Fruit fly (Drosophila melanogaster) whole organism: Measurements from ENCODE around the gene CG6299.

Source experiments
- CG8478 ChIP-seq: fragments of >200 bp; optimal IDR thresholded peaks from 2 replicates; lab custom pipeline; 2018; ENCODE audit warnings: inconsistent platforms
- Dll ChIP-seq: fragments of >200 bp; optimal IDR thresholded peaks from 2 replicates; lab custom pipeline; 2017
- EcR ChIP-seq, 2 experiments: fragments of >200 bp; optimal IDR thresholded peaks; 2 replicates each; lab custom pipeline; 2017; ENCODE audit warnings: missing biosample characterization in 2 of 2, missing genetic modification characterization in 2 of 2, missing genetic modification reagents in 2 of 2
- pan ChIP-seq: fragments of >200 bp; optimal IDR thresholded peaks from 2 replicates; lab custom pipeline; 2017
- psq ChIP-seq: fragments of >200 bp; optimal IDR thresholded peaks from 2 replicates; lab custom pipeline; 2017
- usp ChIP-seq: fragments of >200 bp; optimal IDR thresholded peaks from 2 replicates; lab custom pipeline; 2017; ENCODE audit warnings: missing biosample characterization, missing genetic modification characterization, mixed read lengths

Gene CG6299

DNA sequence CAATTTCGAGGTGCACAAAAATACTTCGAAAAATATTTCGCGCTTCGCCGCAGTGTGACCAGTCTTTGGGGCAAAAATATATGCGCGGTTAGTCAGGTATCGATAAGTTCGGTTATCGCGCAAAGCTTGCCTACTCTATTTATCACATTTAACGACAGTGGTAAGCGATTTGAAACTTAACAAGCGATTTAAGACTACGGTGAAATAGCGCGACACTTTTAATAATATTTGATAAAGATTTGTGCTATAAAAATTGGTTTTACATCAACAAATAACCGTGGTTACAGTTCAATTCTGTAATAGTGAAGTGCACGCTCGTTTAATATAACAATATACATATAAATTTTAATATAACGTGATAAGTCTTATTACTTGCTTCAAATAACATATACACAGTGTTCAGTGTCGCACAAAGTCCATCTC, 12.9 kb downstream of the CG6299 start, which contains the start of gene mh:
mh (minus strand) TSS at position 34 of the 423 bp plus-strand sequence.
- no peak for TF ChIP-seq Dll (lab: Kevin White, UChicago)
- TF ChIP-seq psq (lab: Kevin White, UChicago), result no peak
- TF ChIP-seq usp (GFP tag; lab: Kevin White, UChicago), result no peak
- TF ChIP-seq CG8478 (lab: Kevin White, UChicago), result no peak
- no peak for TF ChIP-seq EcR (GFP tag; optimal IDR thresholded peaks at IDR 0.05; lab: Kevin White, UChicago)
- no peak for TF ChIP-seq pan

DNA sequence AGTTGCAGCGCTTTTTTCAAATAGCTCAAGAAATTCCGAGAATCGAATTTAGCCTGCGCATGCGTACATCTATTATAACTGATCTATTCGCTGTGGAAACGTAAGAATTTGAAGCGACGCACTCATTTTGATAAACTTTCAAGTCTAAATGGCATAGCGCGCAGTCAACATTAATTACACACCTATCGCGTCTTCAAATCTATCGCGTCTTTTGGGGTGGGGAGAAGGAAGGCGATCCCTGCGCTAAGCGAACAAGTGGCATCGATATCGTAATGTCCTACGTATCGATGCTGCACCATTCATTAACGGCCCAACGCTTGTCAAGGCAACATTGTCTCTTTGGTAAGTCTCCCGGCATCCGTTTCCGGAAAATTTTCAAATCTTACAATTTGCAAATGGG, 13.3 kb downstream of the CG6299 start, which contains the start of gene CG6324:
CG6324 (plus strand) TSS at position 301 of the 400 bp plus-strand sequence.
- no peak for TF ChIP-seq Dll (lab: Kevin White, UChicago)

DNA sequence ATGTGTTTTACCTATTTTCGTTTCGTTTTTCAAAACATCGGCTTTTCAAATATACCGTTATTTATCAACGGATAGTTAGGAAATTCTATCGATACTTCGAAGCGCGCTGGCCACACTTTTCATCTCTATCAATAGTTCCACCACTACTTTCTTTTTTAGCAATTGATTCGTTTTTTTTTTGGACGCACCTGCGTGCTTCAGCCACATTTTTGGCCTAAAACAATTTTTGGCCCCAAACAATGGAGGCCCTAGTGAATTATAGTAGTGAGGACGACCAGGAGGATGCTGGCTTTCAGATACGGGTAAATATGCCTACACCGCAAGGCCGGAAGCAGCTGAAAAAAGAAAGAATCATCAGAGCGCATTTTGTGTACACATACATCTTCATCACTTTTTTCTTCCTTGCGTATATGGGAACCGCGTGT, 19.7 kb downstream of the CG6299 start, which contains the start of gene CG6340:
CG6340 (plus strand) TSS at position 139 of the 425 bp plus-strand sequence.
- TF ChIP-seq usp (GFP tag; lab: Kevin White, UChicago) (no peak), EcR (GFP tag; optimal IDR thresholded peaks at IDR 0.05; lab: Kevin White, UChicago) (no peak), psq (lab: Kevin White, UChicago) (no peak), pan (no peak), CG8478 (lab: Kevin White, UChicago) (no peak), Dll (lab: Kevin White, UChicago) (no peak)

DNA sequence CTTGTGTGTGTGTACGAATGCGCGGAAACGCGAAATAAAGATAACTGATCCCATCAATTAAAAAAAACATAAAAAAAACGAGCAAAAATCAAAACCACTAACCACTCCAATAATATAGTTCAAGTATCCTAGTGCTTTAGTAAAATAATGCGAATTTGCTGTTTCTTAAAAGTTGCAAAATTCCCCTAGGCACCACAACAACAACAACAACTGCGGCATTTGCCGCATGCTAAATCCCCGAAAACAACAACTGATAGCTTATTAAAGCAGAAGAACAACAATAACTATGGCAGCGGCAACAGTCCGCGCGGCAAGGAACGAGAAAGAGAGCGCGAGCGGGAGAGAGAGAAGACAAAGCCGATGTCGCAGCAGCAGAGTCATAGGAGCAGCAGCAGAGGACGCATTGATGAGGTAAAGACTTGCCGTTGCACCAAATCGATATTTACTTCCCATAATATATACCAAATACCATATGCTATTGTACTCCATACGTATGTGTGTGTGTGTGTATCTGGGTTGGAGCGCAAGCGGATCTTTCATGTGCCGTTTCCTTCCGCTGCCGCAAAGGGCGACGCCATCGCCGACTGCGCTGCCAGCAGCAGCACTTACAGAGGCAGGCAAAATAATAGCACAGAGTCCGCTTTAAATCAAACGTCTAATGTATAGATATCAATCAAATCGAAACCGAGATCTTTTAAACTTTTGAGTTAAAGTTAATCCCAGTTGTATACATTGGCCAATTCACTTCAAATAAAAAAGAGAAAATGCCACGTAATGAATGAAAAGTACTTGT, 20.7 kb downstream of the CG6299 start:
- TF ChIP-seq pan (no peak), Dll (lab: Kevin White, UChicago) (peak; percentile 18), CG8478 (lab: Kevin White, UChicago) (no peak), usp (GFP tag; lab: Kevin White, UChicago) (no peak), psq (lab: Kevin White, UChicago) (no peak), EcR (GFP tag; optimal IDR thresholded peaks at IDR 0.05; lab: Kevin White, UChicago) (no peak)

DNA sequence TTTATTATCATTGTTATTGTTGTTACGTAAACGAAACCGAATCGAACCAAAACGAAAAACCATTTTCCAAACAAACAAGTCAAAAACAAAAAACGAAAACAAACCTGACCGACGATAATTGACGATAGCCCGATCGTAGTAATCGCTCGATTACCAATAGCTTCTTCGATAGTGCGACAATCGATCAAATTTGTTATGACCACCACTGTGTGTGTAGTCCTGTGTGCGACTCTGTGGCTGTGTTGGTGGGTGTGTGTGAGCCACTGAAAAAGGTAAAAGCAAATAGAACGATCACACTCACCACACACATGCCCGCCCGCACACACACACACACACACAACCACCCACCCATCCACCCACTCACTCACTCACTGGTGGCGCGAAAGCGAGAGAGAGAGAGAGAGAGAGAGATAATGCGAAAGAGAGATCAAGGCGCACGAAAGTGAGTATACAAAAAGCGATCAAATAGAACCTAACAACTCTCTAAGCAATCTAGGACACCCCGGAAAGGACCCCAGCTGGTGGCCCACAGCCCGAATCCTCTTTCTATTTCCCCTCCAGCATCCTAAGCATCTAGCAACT, 22.0 kb downstream of the CG6299 start:
- TF ChIP-seq pan (no peak), EcR (GFP tag; optimal IDR thresholded peaks at IDR 0.05; lab: Kevin White, UChicago) (no peak), CG8478 (lab: Kevin White, UChicago) (no peak), usp (GFP tag; lab: Kevin White, UChicago) (no peak), psq (lab: Kevin White, UChicago) (no peak), Dll (lab: Kevin White, UChicago) (no peak)

DNA sequence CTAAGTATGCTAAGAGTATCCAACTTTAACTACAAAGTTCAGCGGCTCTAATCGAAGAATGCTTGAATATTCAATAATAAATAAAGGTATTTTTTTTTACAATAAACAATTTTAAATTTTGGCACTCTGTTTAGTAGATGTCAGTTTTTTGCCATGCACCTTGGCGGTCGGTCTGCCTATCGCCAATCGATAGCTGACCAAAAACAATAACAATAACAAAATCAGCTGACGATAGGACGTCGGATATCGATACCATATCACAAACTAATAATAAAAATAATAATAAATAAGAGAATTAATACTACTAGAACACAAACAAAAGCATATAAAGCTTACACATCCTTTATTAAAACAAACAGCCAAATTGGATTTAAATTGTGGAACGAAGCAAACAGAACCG, 24.2 kb downstream of the CG6299 start, which contains the start of gene Gmap:
Gmap (plus strand) TSS at position 241 of the 400 bp plus-strand sequence.
- TF ChIP-seq EcR (GFP tag; optimal IDR thresholded peaks at IDR 0.05; lab: Kevin White, UChicago), result no peak
- TF ChIP-seq psq (lab: Kevin White, UChicago), result no peak
- no peak for TF ChIP-seq Dll (lab: Kevin White, UChicago)
- no peak for TF ChIP-seq usp (GFP tag; lab: Kevin White, UChicago)
- no peak for TF ChIP-seq CG8478 (lab: Kevin White, UChicago)
- TF ChIP-seq pan, result no peak

DNA sequence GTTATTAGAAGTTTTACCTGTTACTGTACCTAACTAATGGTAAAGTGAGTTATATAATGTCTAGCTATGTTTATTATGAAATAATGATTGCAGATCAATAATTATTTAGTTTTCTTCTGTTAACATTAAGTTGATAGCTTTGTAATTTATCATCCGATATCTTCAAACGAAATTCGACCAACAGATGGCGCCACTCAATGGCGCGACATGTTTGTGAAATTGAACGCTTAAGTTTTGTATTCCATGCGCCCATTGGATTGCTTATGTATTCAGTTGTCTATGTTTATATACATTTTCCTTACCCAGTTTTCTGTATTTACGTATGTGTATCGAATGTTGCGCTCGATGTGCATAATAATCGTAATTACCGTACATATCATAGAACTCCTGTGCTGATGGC, 28.0 kb downstream of the CG6299 start:
- TF ChIP-seq usp (GFP tag; lab: Kevin White, UChicago) (no peak), pan (no peak), Dll (lab: Kevin White, UChicago) (no peak), EcR (GFP tag; optimal IDR thresholded peaks at IDR 0.05; lab: Kevin White, UChicago) (no peak), psq (lab: Kevin White, UChicago) (no peak), CG8478 (lab: Kevin White, UChicago) (no peak)

DNA sequence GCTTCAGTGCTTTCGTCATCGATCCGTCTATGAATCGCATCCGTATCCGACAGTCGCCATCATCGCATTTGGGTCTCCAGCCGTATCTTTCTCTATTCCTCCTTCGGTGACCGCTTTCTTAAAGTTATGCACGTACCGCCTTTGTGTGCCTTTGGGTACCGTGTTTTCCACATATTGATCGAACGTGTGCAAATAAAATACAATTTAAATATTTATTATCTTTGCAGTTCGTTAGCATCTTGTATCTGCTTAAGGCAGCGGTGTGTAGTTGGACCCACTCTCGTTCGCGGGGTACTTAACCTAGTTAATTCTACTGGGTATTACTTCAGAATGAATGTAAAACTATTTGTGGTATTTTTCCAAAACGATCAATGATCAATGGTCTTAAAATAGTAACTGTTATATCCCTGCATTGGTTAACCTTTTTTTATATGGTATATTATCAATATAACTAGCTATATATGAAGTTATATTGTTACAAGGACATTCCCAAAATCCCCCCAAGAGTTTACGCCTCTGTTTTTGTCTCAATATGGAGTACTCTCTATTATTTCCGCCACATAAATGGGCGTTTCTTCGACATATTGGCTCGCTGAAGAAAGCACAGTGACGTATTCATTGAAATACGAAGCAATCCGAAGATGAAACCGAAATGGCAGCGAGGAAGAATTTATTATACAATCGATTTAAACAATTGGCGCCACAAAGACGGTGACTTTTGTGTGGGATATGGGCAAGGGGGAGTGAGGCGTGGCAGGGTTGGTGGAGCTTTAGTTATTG, 33.3 kb downstream of the CG6299 start:
- TF ChIP-seq EcR (GFP tag; optimal IDR thresholded peaks at IDR 0.05; lab: Kevin White, UChicago) (no peak), Dll (lab: Kevin White, UChicago) (no peak), CG8478 (lab: Kevin White, UChicago) (no peak)

DNA sequence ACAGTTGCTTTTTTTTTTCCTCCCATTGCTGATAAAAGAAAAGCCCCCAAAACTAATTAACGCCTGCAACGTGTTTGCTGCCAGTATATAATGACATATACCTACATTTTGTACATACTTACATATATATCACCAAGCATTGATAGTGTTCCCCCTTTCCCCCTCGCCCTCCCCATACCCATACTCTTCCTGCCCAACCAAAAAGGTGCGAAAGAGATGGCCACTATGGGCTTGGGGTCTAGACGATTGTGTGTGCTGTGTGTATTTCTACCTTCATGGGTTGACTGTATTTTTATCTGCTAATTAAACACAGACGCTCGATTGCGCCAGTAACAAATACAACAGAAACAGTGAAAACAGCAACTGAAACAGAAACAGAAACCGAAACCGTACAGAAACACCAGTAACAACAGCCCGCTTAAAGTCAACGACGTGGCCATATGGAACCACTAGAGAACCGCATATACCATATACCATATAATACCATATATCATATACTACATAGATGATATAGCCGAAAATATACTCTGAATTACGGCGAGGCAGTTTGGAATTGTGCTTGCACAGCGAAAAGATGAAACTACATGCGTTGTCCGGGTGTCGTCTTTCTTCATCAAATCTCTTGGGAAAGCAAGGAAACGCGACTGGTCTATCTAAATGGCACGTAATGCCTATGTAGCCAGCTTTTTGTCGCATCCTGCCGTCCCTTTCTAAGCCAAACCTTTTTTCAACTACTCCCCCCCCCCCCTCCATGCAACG, 34.3 kb downstream of the CG6299 start:
- TF ChIP-seq Dll (lab: Kevin White, UChicago) (no peak), psq (lab: Kevin White, UChicago) (no peak), pan (no peak), usp (GFP tag; lab: Kevin White, UChicago) (no peak)

DNA sequence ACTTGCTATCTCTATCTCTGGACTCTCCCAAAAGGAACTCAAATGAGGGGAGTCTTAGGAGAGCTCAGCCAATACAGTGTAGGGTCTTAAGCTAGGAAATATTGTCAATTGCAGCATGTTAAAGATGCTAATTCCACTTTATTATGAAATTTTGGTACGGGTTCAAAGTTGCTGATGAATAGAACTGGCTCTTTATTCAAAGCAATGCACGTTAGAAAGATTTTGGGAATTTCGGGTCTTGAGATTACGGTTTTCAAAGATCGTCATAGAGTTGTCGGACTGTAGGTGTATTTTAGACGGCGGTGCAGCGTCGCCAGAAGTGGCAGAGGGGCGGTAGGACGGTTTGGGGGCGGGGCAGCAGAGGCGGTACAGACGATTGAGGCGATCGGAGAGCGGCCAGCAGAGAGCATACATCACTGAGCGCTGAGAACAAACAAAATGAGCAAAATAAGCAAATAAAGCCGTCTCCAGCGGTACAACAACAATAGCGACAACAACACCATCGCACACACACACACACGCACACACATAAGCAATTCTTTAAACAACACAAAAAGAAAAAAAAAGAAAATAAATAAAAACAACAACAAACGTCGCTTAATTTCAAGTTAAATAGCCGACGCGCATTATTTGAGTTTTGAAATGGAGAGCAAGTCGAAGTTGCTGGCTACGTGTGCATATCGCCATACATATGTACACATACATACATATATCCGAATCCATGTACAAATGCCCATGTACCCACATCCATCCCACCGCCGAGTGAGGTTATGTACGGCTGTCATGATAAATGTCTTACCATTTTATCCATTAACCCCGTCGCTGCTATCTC, 35.1 kb downstream of the CG6299 start:
- no peak for TF ChIP-seq EcR (GFP tag; optimal IDR thresholded peaks at IDR 0.05; lab: Kevin White, UChicago)
- TF ChIP-seq CG8478 (lab: Kevin White, UChicago), result no peak
- no peak for TF ChIP-seq Dll (lab: Kevin White, UChicago)
- TF ChIP-seq usp (GFP tag; lab: Kevin White, UChicago), result no peak
- no peak for TF ChIP-seq pan
- TF ChIP-seq psq (lab: Kevin White, UChicago), result no peak
